Worm (Caenorhabditis elegans): ENCODE results near the gene snt-6.

The snt-6 gene

DNA sequence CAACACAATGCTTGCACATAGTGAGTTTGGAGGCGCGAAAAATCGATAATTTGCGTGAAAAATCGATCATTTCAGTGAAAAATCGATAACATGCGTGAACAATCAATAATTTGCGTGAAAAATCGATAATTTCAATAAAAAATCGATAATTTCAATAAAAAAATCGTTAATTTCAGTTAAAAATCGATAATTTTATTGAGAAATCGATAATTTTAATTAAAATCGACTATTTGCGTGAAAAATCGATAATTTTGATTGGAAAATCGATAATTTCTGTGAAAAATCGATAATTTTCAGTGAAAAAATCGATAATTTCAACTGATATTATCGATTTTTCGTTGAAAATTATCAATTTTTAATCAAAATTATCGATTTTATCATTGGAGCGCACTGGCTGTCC is 26.0 kb downstream of the snt-6 start:
- TF ChIP-seq ceh-24 (tag; optimal IDR thresholded peaks at IDR 0.05) = no peak
- TF ChIP-seq lin-11 (tag; optimal IDR thresholded peaks at IDR 0.05) = no peak
- TF ChIP-seq ceh-48 (tag; optimal IDR thresholded peaks at IDR 0.05) = peak; percentile 74

DNA sequence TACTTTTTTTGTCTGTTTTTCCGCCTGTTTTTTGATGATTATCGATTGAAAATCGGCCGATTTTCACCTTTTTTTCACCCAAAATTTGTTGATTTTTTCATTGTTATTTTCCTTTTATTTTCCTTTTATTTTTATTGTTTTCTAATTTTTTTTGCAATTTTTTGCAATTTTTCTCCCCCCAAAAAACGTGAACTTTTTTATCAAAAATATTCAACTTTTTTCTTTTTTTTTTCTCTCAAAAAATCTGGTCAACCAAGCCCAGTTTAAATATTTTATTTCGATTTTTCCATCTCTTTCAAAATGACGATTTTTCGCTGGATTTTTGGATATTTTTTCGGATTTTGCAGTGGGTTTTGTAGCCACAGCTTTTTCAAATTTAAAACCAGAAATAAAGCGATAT is 26.5 kb downstream of the snt-6 start, which contains the start of gene rfip-2:
rfip-2 (plus strand) TSS at position 301 of the 400 bp plus-strand sequence.
- no peak for TF ChIP-seq sox-2 (GFP tag; IDR thresholded peaks at IDR 0.05)
- TF ChIP-seq T23F11.4 (GFP tag; optimal IDR thresholded peaks at IDR 0.05) = no peak
- TF ChIP-seq K02D7.2 (tag; optimal IDR thresholded peaks at IDR 0.05) = no peak
- TF ChIP-seq zip-5 (tag; optimal IDR thresholded peaks at IDR 0.05) = no peak
- TF ChIP-seq ceh-6 (GFP tag; optimal IDR thresholded peaks at IDR 0.05) = no peak
- TF ChIP-seq fkh-6 (tag; optimal IDR thresholded peaks at IDR 0.05) = no peak
- TF ChIP-seq ets-4 (tag; optimal IDR thresholded peaks at IDR 0.05) = no peak
- no peak for TF ChIP-seq odd-2 (tag; optimal IDR thresholded peaks at IDR 0.05)
- no peak for TF ChIP-seq elt-2 (tag; optimal IDR thresholded peaks at IDR 0.05)
- TF ChIP-seq nhr-232 (tag; optimal IDR thresholded peaks at IDR 0.05) = no peak
- no peak for TF ChIP-seq ceh-30 (tag; optimal IDR thresholded peaks at IDR 0.05)
- no peak for TF ChIP-seq pqm-1 (tag; optimal IDR thresholded peaks at IDR 0.05)
- TF ChIP-seq nfya-1 (tag; optimal IDR thresholded peaks at IDR 0.05) = no peak
- no peak for TF ChIP-seq eyg-1 (tag; optimal IDR thresholded peaks at IDR 0.05)
- TF ChIP-seq ceh-18 (tag; optimal IDR thresholded peaks at IDR 0.05) = no peak
- no peak for TF ChIP-seq K09A11.1 (tag; optimal IDR thresholded peaks at IDR 0.05; ENCODE audit: insufficient read depth)
- no peak for TF ChIP-seq ceh-2 (tag; optimal IDR thresholded peaks at IDR 0.05)
- no peak for TF ChIP-seq fkh-10 (GFP tag; optimal IDR thresholded peaks at IDR 0.05)
- TF ChIP-seq ceh-45 (GFP tag; IDR thresholded peaks at IDR 0.05) = no peak
- TF ChIP-seq pag-3 (tag; optimal IDR thresholded peaks at IDR 0.05; ENCODE audit: borderline replicate concordance) = no peak

DNA sequence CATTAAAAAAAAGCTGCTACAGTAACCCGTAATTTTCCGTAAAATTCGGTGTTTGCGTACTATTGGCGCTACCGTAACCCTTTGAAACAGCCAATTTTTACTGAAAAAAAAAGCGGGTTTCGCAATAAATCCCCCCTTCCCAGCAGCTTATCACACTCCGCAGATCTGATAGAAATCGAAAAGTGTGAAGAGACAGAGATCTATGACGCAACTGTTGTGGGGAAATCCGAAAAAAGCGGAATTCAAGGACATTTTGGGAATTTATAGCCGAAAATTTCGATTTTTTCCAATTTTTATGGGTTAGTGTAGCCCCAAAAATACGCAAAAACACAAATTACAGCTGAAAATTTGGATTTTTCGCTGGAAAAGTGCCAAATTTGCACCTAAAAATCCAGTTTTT is 28.1 kb downstream of the snt-6 start:
- no peak for TF ChIP-seq pros-1 (tag; optimal IDR thresholded peaks at IDR 0.05)
- no peak for TF ChIP-seq odd-2 (tag; optimal IDR thresholded peaks at IDR 0.05)
- TF ChIP-seq hlh-30 (tag; optimal IDR thresholded peaks at IDR 0.05; ENCODE audit: insufficient read depth) = no peak
- no peak for TF ChIP-seq hlh-13 (GFP tag; optimal IDR thresholded peaks at IDR 0.05)
- no peak for TF ChIP-seq unc-42 (tag; optimal IDR thresholded peaks at IDR 0.05)
- TF ChIP-seq ets-4 (tag; optimal IDR thresholded peaks at IDR 0.05) = no peak
- no peak for TF ChIP-seq K09A11.1 (tag; optimal IDR thresholded peaks at IDR 0.05; ENCODE audit: insufficient read depth)
- no peak for TF ChIP-seq C08G9.2 (tag; optimal IDR thresholded peaks at IDR 0.05)

DNA sequence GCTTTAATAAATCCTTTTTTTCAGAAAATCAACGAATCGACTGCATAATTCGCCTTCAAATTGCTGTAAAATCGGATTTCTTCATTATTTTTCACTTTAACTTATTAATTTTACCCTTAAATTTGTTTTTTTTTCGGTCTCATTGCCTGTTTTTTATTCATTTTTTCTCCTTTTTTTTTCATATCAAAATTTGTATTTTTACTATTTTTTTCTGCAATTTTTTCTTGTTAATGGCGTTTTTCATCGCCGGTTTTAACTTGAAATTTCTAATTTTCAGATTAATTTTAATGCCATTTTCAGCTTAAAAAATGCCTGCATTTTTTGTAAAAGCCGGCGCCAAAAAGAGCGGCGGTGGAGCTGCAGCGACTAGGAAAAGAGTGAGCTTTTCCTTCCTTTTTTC is 40.9 kb downstream of the snt-6 start, which contains the start of gene T02H6.1:
T02H6.1 (plus strand) TSS at position 301 of the 400 bp plus-strand sequence.
- no peak for TF ChIP-seq elt-2 (tag; optimal IDR thresholded peaks at IDR 0.05)
- TF ChIP-seq ref-2 (tag; optimal IDR thresholded peaks at IDR 0.05) = no peak
- TF ChIP-seq Y22D7AL.16 (tag; optimal IDR thresholded peaks at IDR 0.05) = no peak
- TF ChIP-seq zip-5 (tag; optimal IDR thresholded peaks at IDR 0.05) = no peak
- no peak for TF ChIP-seq syd-9 (tag; optimal IDR thresholded peaks at IDR 0.05)
- TF ChIP-seq unc-3 (GFP tag; conservative IDR thresholded peaks at IDR 0.05) = no peak
- TF ChIP-seq unc-3 (tag; optimal IDR thresholded peaks at IDR 0.05) = no peak
- TF ChIP-seq pax-1 (tag; optimal IDR thresholded peaks at IDR 0.05) = no peak
- TF ChIP-seq tbx-2 (tag; optimal IDR thresholded peaks at IDR 0.05) = no peak
- no peak for TF ChIP-seq unc-86 (tag; optimal IDR thresholded peaks at IDR 0.05)
- no peak for TF ChIP-seq lin-11 (tag; optimal IDR thresholded peaks at IDR 0.05)
- TF ChIP-seq ceh-22 (tag; optimal IDR thresholded peaks at IDR 0.05) = no peak
- no peak for TF ChIP-seq ceh-48 (tag; optimal IDR thresholded peaks at IDR 0.05)

Measured in whole organism, late embryonic.